Worm (Caenorhabditis elegans) whole organism, young adult: ENCODE results near the gene B0454.6.

Experiments
- B0261.1 ChIP-seq: sonication (generic microtip); optimal IDR thresholded peaks from 2 replicates; lab custom pipeline; 2016; ENCODE audit warnings: mild to moderate bottlenecking, missing genetic modification characterization, moderate library complexity, missing compliant biosample characterization
- B0336.3 ChIP-seq: fragments of 200-800 bp; sonication (Bioruptor generic); IDR thresholded peaks from 2 replicates; pipeline ENCODE4 v1.3.6; 2022; ENCODE audit warnings: missing genetic modification characterization, missing compliant biosample characterization
- D2030.7 ChIP-seq: fragments of 200-800 bp; sonication (Bioruptor generic); IDR thresholded peaks from 2 replicates; pipeline ENCODE4 v1.3.6; 2022; ENCODE audit warnings: missing genetic modification reagents, missing genetic modification characterization, missing compliant biosample characterization
- F33H1.4 ChIP-seq: fragments of 200-800 bp; sonication (Bioruptor generic); IDR thresholded peaks from 2 replicates; pipeline ENCODE4 v1.3.6; 2022; ENCODE audit warnings: missing genetic modification reagents, missing genetic modification characterization, missing compliant biosample characterization
- F57A8.1 ChIP-seq: fragments of 200-800 bp; sonication (Bioruptor generic); optimal IDR thresholded peaks from 2 replicates; lab custom pipeline; 2018; ENCODE audit warnings: mild to moderate bottlenecking, missing genetic modification characterization, moderate library complexity, missing compliant biosample characterization
- K12H6.12 ChIP-seq: fragments of 200-800 bp; sonication (Bioruptor generic); optimal IDR thresholded peaks from 2 replicates; lab custom pipeline; 2018; ENCODE audit warnings: mild to moderate bottlenecking, missing genetic modification characterization, missing compliant biosample characterization
- Y95B8A.8 ChIP-seq: fragments of 200-800 bp; sonication (Bioruptor generic); IDR thresholded peaks from 2 replicates; pipeline ENCODE4 v1.3.6; 2022; ENCODE audit warnings: missing genetic modification reagents, missing genetic modification characterization, missing compliant biosample characterization
- ZK185.1 ChIP-seq: sonication (generic microtip); optimal IDR thresholded peaks from 2 replicates; lab custom pipeline; 2016; ENCODE audit warnings: mild to moderate bottlenecking, missing genetic modification characterization, missing compliant biosample characterization; ENCODE audit not compliant: poor library complexity, severe bottlenecking
- ama-1 ChIP-seq, 3 experiments: fragments of 150-350 bp in 1 of 3; sonication (generic microtip) in 2 of 3; optimal IDR thresholded peaks; 2 replicates each; lab custom pipeline; 2014 to 2018; ENCODE audit warnings: missing biosample characterization in 2 of 3, missing genetic modification characterization in 2 of 3, missing genetic modification reagents in 2 of 3
- attf-5 ChIP-seq: fragments of 200-800 bp; sonication (Bioruptor generic); optimal IDR thresholded peaks from 2 replicates; lab custom pipeline; 2018; ENCODE audit warnings: mild to moderate bottlenecking, missing genetic modification characterization, missing compliant biosample characterization
- attf-6 ChIP-seq: fragments of 200-800 bp; sonication (Bioruptor generic); IDR thresholded peaks from 2 replicates; pipeline ENCODE4 v1.3.6; 2022; ENCODE audit warnings: missing genetic modification reagents, missing genetic modification characterization, missing compliant biosample characterization
- ceh-27 ChIP-seq: fragments of 200-800 bp; sonication (Bioruptor generic); optimal IDR thresholded peaks from 2 replicates; lab custom pipeline; 2018; ENCODE audit warnings: mild to moderate bottlenecking, missing genetic modification characterization, moderate library complexity, missing compliant biosample characterization
- dox-1 ChIP-seq: fragments of 200-800 bp; sonication (Bioruptor generic); IDR thresholded peaks from 2 replicates; pipeline ENCODE4 v1.3.6; 2022; ENCODE audit warnings: missing genetic modification reagents, missing genetic modification characterization, missing compliant biosample characterization
- dpff-1 ChIP-seq: sonication (generic microtip); optimal IDR thresholded peaks from 2 replicates; lab custom pipeline; 2017; ENCODE audit warnings: mild to moderate bottlenecking, missing genetic modification characterization, missing compliant biosample characterization
- dpl-1 ChIP-seq: fragments of 150-350 bp; optimal IDR thresholded peaks from 2 replicates; lab custom pipeline; 2014; ENCODE audit warnings: missing biosample characterization, missing genetic modification reagents, missing genetic modification characterization
- egl-18 ChIP-seq: fragments of 200-800 bp; sonication (Bioruptor generic); IDR thresholded peaks from 2 replicates; pipeline ENCODE4 v1.3.6; 2022; ENCODE audit warnings: missing genetic modification reagents, missing genetic modification characterization, missing compliant biosample characterization
- ekl-4 ChIP-seq: fragments of 200-800 bp; sonication (Bioruptor generic); IDR thresholded peaks from 2 replicates; pipeline ENCODE4 v1.3.6; 2022; ENCODE audit warnings: missing genetic modification reagents, missing genetic modification characterization, missing compliant biosample characterization
- ets-4 ChIP-seq: fragments of 200-800 bp; sonication (Bioruptor generic); optimal IDR thresholded peaks from 2 replicates; lab custom pipeline; 2018; ENCODE audit warnings: mild to moderate bottlenecking, missing genetic modification characterization, missing compliant biosample characterization
- hrde-1 ChIP-seq: sonication (generic microtip); optimal IDR thresholded peaks from 2 replicates; lab custom pipeline; 2016; ENCODE audit warnings: missing genetic modification characterization, mild to moderate bottlenecking, missing compliant biosample characterization, moderate library complexity, missing genotype, missing genetic modification reagents, borderline replicate concordance
- hsf-1 ChIP-seq: fragments of 200-800 bp; sonication (Bioruptor generic); IDR thresholded peaks from 2 replicates; pipeline ENCODE4 v1.3.6; 2022; ENCODE audit warnings: missing genetic modification reagents, missing genetic modification characterization, missing compliant biosample characterization
- lin-26 ChIP-seq: fragments of 200-800 bp; sonication (Bioruptor generic); IDR thresholded peaks from 2 replicates; pipeline ENCODE4 v1.3.6; 2022; ENCODE audit warnings: missing genetic modification reagents, missing genetic modification characterization, missing compliant biosample characterization
- madf-10 ChIP-seq: sonication (generic microtip); optimal IDR thresholded peaks from 2 replicates; lab custom pipeline; 2016; ENCODE audit warnings: mild to moderate bottlenecking, missing genetic modification characterization, missing compliant biosample characterization
- madf-6 ChIP-seq: fragments of 200-800 bp; sonication (Bioruptor generic); IDR thresholded peaks from 2 replicates; pipeline ENCODE4 v1.3.6; 2022; ENCODE audit warnings: missing genetic modification reagents, missing genetic modification characterization, missing compliant biosample characterization
- madf-8 ChIP-seq: fragments of 200-800 bp; sonication (Bioruptor generic); conservative IDR thresholded peaks from 2 replicates; pipeline ENCODE4 v1.3.6; 2022; ENCODE audit warnings: missing genetic modification reagents, missing genetic modification characterization, missing compliant biosample characterization
- nfya-1 ChIP-seq: sonication (generic microtip); optimal IDR thresholded peaks from 2 replicates; lab custom pipeline; 2017; ENCODE audit warnings: antibody characterized with exemption, missing compliant biosample characterization, missing genetic modification characterization, borderline replicate concordance; ENCODE audit not compliant: insufficient read depth
- nfya-2 ChIP-seq: fragments of 200-800 bp; sonication (Bioruptor generic); IDR thresholded peaks from 2 replicates; pipeline ENCODE4 v1.3.6; 2022; ENCODE audit warnings: missing genetic modification reagents, missing genetic modification characterization, missing compliant biosample characterization
- pbrm-1 ChIP-seq: fragments of 200-800 bp; sonication (Bioruptor generic); IDR thresholded peaks from 2 replicates; pipeline ENCODE4 v1.3.6; 2022; ENCODE audit warnings: missing genetic modification reagents, missing genetic modification characterization, missing compliant biosample characterization
- rcor-1 ChIP-seq: fragments of 200-800 bp; sonication (Bioruptor generic); IDR thresholded peaks from 2 replicates; pipeline ENCODE4 v1.3.6; 2022; ENCODE audit warnings: missing genetic modification reagents, missing genetic modification characterization, missing compliant biosample characterization
- somi-1 ChIP-seq: fragments of 200-800 bp; sonication (Bioruptor generic); optimal IDR thresholded peaks from 2 replicates; lab custom pipeline; 2018; ENCODE audit warnings: mild to moderate bottlenecking, missing genetic modification characterization, missing compliant biosample characterization
- tbx-9 ChIP-seq: sonication (generic microtip); optimal IDR thresholded peaks from 2 replicates; lab custom pipeline; 2016; ENCODE audit warnings: borderline replicate concordance, missing genetic modification characterization, inconsistent platforms, missing compliant biosample characterization
- tlf-1 ChIP-seq: fragments of 200-800 bp; sonication (Bioruptor generic); optimal IDR thresholded peaks from 2 replicates; lab custom pipeline; 2018; ENCODE audit warnings: mild to moderate bottlenecking, missing genetic modification characterization, missing compliant biosample characterization
- zfh-2 ChIP-seq: fragments of 200-800 bp; sonication (Bioruptor generic); conservative IDR thresholded peaks from 2 replicates; pipeline ENCODE4 v1.3.6; 2022; ENCODE audit warnings: missing genetic modification reagents, missing genetic modification characterization, missing compliant biosample characterization
- ztf-18 ChIP-seq: sonication (generic microtip); optimal IDR thresholded peaks from 2 replicates; lab custom pipeline; 2016; ENCODE audit warnings: missing genotype, mild to moderate bottlenecking, missing genetic modification characterization, missing compliant biosample characterization
- ztf-25 ChIP-seq: fragments of 200-800 bp; sonication (Bioruptor generic); IDR thresholded peaks from 2 replicates; pipeline ENCODE4 v1.3.6; 2022; ENCODE audit warnings: missing genetic modification reagents, missing genetic modification characterization, missing compliant biosample characterization

The B0454.6 gene

ce11 chrII:3051332-3051731 is 18.8 kb downstream of the B0454.6 start:
- no peak for TF ChIP-seq D2030.7 (GFP tag; lab: Robert Waterston, UW)
- no peak for TF ChIP-seq lin-26 (GFP tag; lab: Robert Waterston, UW)
- no peak for TF ChIP-seq hsf-1 (GFP tag; lab: Robert Waterston, UW)
- TF ChIP-seq egl-18 (GFP tag; lab: Robert Waterston, UW): no peak
- no peak for TF ChIP-seq madf-10 (tag; lab: Kevin White, UChicago)
- no peak for TF ChIP-seq ceh-27 (GFP tag; lab: Kevin White, UChicago)
- TF ChIP-seq F33H1.4 (GFP tag; lab: Robert Waterston, UW): no peak
- TF ChIP-seq nfya-1: no peak
- no peak for TF ChIP-seq pbrm-1
- TF ChIP-seq B0261.1 (tag; lab: Kevin White, UChicago): no peak
- no peak for TF ChIP-seq nfya-2 (GFP tag; lab: Robert Waterston, UW)
- no peak for TF ChIP-seq tbx-9 (tag; lab: Kevin White, UChicago)
- no peak for TF ChIP-seq ekl-4
- no peak for TF ChIP-seq madf-8 (GFP tag; lab: Robert Waterston, UW)
- no peak for TF ChIP-seq rcor-1 (GFP tag; lab: Robert Waterston, UW)
- no peak for TF ChIP-seq dpff-1 (tag; lab: Kevin White, UChicago)
- TF ChIP-seq dpl-1 (GFP tag; lab: Kevin White, UChicago): no peak
- TF ChIP-seq attf-6 (GFP tag; lab: Robert Waterston, UW): no peak
- TF ChIP-seq hrde-1: no peak
- TF ChIP-seq, all 124 proteins: peak for 0

- TF ChIP-seq hrde-1: no peak
- peak; percentile 55; the same call in 1 of the 2 replicates for TF ChIP-seq zfh-2 (GFP tag; lab: Robert Waterston, UW)
- no peak for TF ChIP-seq K12H6.12 (tag; lab: Kevin White, UChicago)
- no peak for TF ChIP-seq ets-4
- TF ChIP-seq, all 124 proteins: peak for 1
Observed at ce11 chrII:3052843-3053242, 20.3 kb downstream of the B0454.6 start.

ce11 chrII:3053689-3054088 is 21.1 kb downstream of the B0454.6 start:
- no peak for TF ChIP-seq B0336.3
- TF ChIP-seq somi-1 (GFP tag; lab: Kevin White, UChicago): no peak
- no peak for TF ChIP-seq ztf-25 (GFP tag; lab: Robert Waterston, UW)
- TF ChIP-seq ztf-18 (tag; lab: Kevin White, UChicago): no peak

- TF ChIP-seq tlf-1 (no peak), ZK185.1 (tag; lab: Kevin White, UChicago) (no peak), F57A8.1 (GFP tag; lab: Kevin White, UChicago) (no peak), madf-6 (GFP tag; lab: Robert Waterston, UW) (peak; percentile 38; the same call in 1 of the 2 replicates), ets-4 (no peak), Y95B8A.8 (GFP tag; lab: Robert Waterston, UW) (no peak), attf-5 (GFP tag; lab: Kevin White, UChicago) (no peak), ama-1 (optimal IDR thresholded peaks at IDR 0.05; lab: Kevin White, UChicago) (no peak), ama-1 (GFP tag; optimal IDR thresholded peaks at IDR 0.05; lab: Kevin White, UChicago) (no peak), dox-1 (GFP tag; lab: Robert Waterston, UW) (no peak)
Observed at ce11 chrII:3054221-3054620, 21.6 kb downstream of the B0454.6 start, which contains the start of gene lido-13. Gene lido-13 (minus strand): TSS chrII:3054321.
